Fruit fly (Drosophila melanogaster): ENCODE measurements around the gene CG3793.

DNA sequence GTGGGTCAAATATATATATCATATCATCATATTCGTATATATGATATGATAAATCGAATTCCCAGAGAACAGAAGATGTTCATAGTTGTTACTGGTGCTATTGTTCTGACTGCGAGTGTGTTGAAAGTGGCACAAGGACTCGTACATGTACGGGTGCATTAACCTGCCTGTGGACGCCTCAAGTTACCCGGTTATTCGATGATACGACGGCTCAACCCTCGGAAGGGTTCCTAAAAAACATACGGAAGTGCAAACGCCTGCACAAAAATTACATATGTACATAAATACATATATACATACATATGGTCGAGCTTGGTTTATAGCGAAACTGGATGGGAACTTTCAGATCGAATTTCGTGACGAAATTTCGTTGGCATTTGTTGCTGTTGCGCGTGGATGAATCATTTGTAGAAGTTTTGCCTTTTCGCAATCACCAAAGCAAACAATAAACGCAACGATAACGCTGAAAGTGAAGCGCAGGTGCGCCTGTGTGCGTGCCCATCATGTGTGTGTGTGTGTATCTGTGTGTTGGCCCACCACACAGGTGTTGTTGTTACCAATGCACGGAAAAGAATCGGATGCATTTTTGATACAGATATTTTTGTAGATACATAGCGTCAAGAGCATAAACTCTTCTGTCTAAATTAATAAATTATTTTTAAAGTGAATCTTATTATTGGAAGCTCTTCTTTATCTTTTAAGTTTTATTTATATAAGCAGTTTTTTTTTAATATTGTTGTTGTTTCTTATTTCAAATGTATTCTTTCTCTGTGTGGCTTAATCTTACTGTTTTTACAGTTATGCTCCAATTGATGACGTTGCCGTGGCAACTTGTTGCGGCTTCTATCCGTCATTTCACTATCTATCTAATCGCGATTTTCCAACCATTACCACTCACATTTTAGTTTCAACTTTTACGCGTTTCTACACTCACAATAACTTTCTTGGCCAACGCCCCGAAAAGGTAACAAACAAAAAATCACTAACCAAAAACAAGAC, 2.3 kb upstream of the CG3793 start:
- TF ChIP-seq CG9139 (GFP tag; optimal IDR thresholded peaks at IDR 0.05) (no peak), Sox15 (GFP tag; optimal IDR thresholded peaks at IDR 0.05) (peak; percentile 56), Lpt (GFP tag; optimal IDR thresholded peaks at IDR 0.05) (peak; percentile 67), Eip93F (GFP tag; optimal IDR thresholded peaks at IDR 0.05) (peak; percentile 27), Sox102F (GFP tag; optimal IDR thresholded peaks at IDR 0.05) (peak; percentile 87), net (GFP tag; optimal IDR thresholded peaks at IDR 0.05) (peak; percentile 29), ss (GFP tag; optimal IDR thresholded peaks at IDR 0.05) (peak; percentile 27 to 29), Smox (GFP tag; optimal IDR thresholded peaks at IDR 0.05) (peak; percentile 82), CG4318 (GFP tag; optimal IDR thresholded peaks at IDR 0.05) (peak; percentile 78), Sox14 (GFP tag; optimal IDR thresholded peaks at IDR 0.05) (peak; percentile 74)
